Fruit fly (Drosophila melanogaster): ENCODE data around the gene RpL10Aa.

DNA sequence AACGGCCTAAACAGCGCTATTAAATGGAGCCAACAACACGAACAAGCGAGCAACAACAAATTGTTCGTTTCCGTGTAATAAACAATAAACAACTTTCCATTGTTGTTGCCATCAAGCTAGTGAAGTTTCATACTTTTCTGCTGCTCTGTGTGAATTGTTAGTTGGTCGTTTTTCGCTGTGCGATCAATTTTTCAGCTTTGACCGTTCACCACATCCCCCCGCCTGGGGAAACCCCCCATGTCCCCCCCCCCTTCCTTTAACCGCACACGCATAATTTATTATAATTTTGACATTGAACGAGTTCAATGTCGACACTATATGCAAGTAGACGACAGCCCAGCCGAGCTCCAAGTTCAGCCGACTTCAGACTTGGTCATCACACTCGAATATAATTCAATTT is 49.9 kb downstream of the RpL10Aa start:
- no peak for TF ChIP-seq Blimp-1 (GFP tag; optimal IDR thresholded peaks at IDR 0.05)
- no peak for TF ChIP-seq Sox15 (GFP tag; optimal IDR thresholded peaks at IDR 0.05)
- no peak for TF ChIP-seq cyc (GFP tag; optimal IDR thresholded peaks at IDR 0.05)
- no peak for TF ChIP-seq CG7368 (GFP tag; optimal IDR thresholded peaks at IDR 0.05)

Data from whole organism, prepupa.